Worm (Caenorhabditis elegans) whole organism, L2 larva: ENCODE results near the gene M153.5.

Experiments
- C34F6.9 ChIP-seq: fragments of 150-350 bp; optimal IDR thresholded peaks from 2 replicates; lab custom pipeline; 2014; ENCODE audit warnings: missing biosample characterization, missing genetic modification characterization
- F13H6.1 ChIP-seq: sonication (generic microtip); optimal IDR thresholded peaks from 2 replicates; lab custom pipeline; 2016; ENCODE audit warnings: missing genetic modification characterization, missing compliant biosample characterization
- Y55F3AM.14 ChIP-seq: fragments of 200-800 bp; sonication (Bioruptor generic); optimal IDR thresholded peaks from 2 replicates; lab custom pipeline; 2018; ENCODE audit warnings: mild to moderate bottlenecking, missing genetic modification characterization, missing compliant biosample characterization
- ZK546.5 ChIP-seq: sonication (generic microtip); optimal IDR thresholded peaks from 2 replicates; lab custom pipeline; 2017; ENCODE audit warnings: missing biosample characterization, missing genetic modification characterization
- ama-1 ChIP-seq: fragments of 150-350 bp; optimal IDR thresholded peaks from 2 replicates; lab custom pipeline; 2018; ENCODE audit warnings: inconsistent platforms
- blmp-1 ChIP-seq: sonication (generic microtip); optimal IDR thresholded peaks from 2 replicates; lab custom pipeline; 2017; ENCODE audit warnings: missing genetic modification characterization, mild to moderate bottlenecking, missing compliant biosample characterization, antibody characterized with exemption, moderate library complexity; ENCODE audit not compliant: insufficient read depth
- crh-2 ChIP-seq: sonication (generic microtip); optimal IDR thresholded peaks from 2 replicates; lab custom pipeline; 2017; ENCODE audit warnings: missing biosample characterization, missing genetic modification characterization
- dmd-4 ChIP-seq: sonication (generic microtip); optimal IDR thresholded peaks from 2 replicates; lab custom pipeline; 2017; ENCODE audit warnings: missing biosample characterization, missing genetic modification characterization
- egl-27 ChIP-seq: sonication (generic microtip); optimal IDR thresholded peaks from 3 replicates; lab custom pipeline; 2017; ENCODE audit warnings: missing biosample characterization, missing genetic modification reagents, missing genetic modification characterization
- elt-3 ChIP-seq: sonication (generic microtip); optimal IDR thresholded peaks from 2 replicates; lab custom pipeline; 2017; ENCODE audit warnings: missing biosample characterization, missing genetic modification characterization
- fos-1 ChIP-seq: fragments of 150-350 bp; optimal IDR thresholded peaks from 2 replicates; lab custom pipeline; 2014; ENCODE audit warnings: missing biosample characterization, missing genetic modification characterization
- gmeb-1 ChIP-seq: fragments of 150-350 bp; optimal IDR thresholded peaks from 2 replicates; lab custom pipeline; 2014; ENCODE audit warnings: missing biosample characterization, missing genetic modification characterization
- lin-11 ChIP-seq: fragments of 150-350 bp; sonication (generic microtip); optimal IDR thresholded peaks from 2 replicates; lab custom pipeline; 2014; ENCODE audit warnings: missing biosample characterization, missing genetic modification characterization, inconsistent platforms, mixed read lengths
- lin-13 ChIP-seq: fragments of 150-350 bp; optimal IDR thresholded peaks from 2 replicates; lab custom pipeline; 2014; ENCODE audit warnings: missing biosample characterization, missing genetic modification reagents, missing genetic modification characterization
- lsy-2 ChIP-seq, 2 experiments: fragments of 150-350 bp in 1 of 2; sonication (generic microtip) in 1 of 2; optimal IDR thresholded peaks; 2 replicates each; lab custom pipeline; 2014 to 2017; ENCODE audit warnings: missing biosample characterization in 2 of 2, missing genetic modification characterization in 2 of 2
- mab-5 ChIP-seq: fragments of 150-350 bp; optimal IDR thresholded peaks from 2 replicates; lab custom pipeline; 2014; ENCODE audit warnings: missing biosample characterization, missing genetic modification characterization
- mbf-1 ChIP-seq: sonication (generic microtip); optimal IDR thresholded peaks from 2 replicates; lab custom pipeline; 2017; ENCODE audit warnings: missing biosample characterization, missing genetic modification characterization
- nhr-10 ChIP-seq: sonication (generic microtip); optimal IDR thresholded peaks from 2 replicates; lab custom pipeline; 2017; ENCODE audit warnings: missing biosample characterization, missing genetic modification characterization
- nhr-11 ChIP-seq: fragments of 150-350 bp; optimal IDR thresholded peaks from 2 replicates; lab custom pipeline; 2014; ENCODE audit warnings: missing biosample characterization, missing genetic modification characterization
- nhr-12 ChIP-seq: fragments of 150-350 bp; optimal IDR thresholded peaks from 2 replicates; lab custom pipeline; 2014; ENCODE audit warnings: missing biosample characterization, missing genetic modification characterization
- nhr-129 ChIP-seq: fragments of 150-350 bp; optimal IDR thresholded peaks from 2 replicates; lab custom pipeline; 2014; ENCODE audit warnings: missing biosample characterization, missing genetic modification characterization
- nhr-21 ChIP-seq: fragments of 150-350 bp; optimal IDR thresholded peaks from 2 replicates; lab custom pipeline; 2014; ENCODE audit warnings: missing biosample characterization, missing genetic modification characterization
- nhr-237 ChIP-seq: fragments of 150-350 bp; optimal IDR thresholded peaks from 2 replicates; lab custom pipeline; 2014; ENCODE audit warnings: missing biosample characterization, missing genetic modification characterization
- nhr-6 ChIP-seq: fragments of 150-350 bp; optimal IDR thresholded peaks from 2 replicates; lab custom pipeline; 2014; ENCODE audit warnings: missing biosample characterization, missing genetic modification characterization
- nhr-77 ChIP-seq: fragments of 150-350 bp; optimal IDR thresholded peaks from 2 replicates; lab custom pipeline; 2014; ENCODE audit warnings: missing biosample characterization, missing genetic modification characterization
- sem-4 ChIP-seq: fragments of 150-350 bp; optimal IDR thresholded peaks from 2 replicates; lab custom pipeline; 2014; ENCODE audit warnings: missing biosample characterization, missing genetic modification reagents, missing genetic modification characterization
- sma-3 ChIP-seq: sonication (generic microtip); optimal IDR thresholded peaks from 2 replicates; lab custom pipeline; 2016; ENCODE audit warnings: missing genetic modification reagents, missing genetic modification characterization, missing compliant biosample characterization
- sma-9 ChIP-seq, 2 experiments: fragments of 150-350 bp in 1 of 2; sonication (generic microtip) in 1 of 2; optimal IDR thresholded peaks; 2 replicates each; lab custom pipeline; 2014 to 2016; ENCODE audit warnings: missing genetic modification characterization in 2 of 2, mild to moderate bottlenecking in 1 of 2, missing biosample characterization in 1 of 2, missing compliant biosample characterization in 1 of 2, missing genetic modification reagents in 1 of 2, moderate library complexity in 1 of 2
- snpc-4 ChIP-seq: fragments of 150-350 bp; optimal IDR thresholded peaks from 2 replicates; lab custom pipeline; 2014; ENCODE audit warnings: missing biosample characterization, missing genetic modification characterization
- unc-55 ChIP-seq: fragments of 150-350 bp; sonication (generic microtip); optimal IDR thresholded peaks from 3 replicates; lab custom pipeline; 2014; ENCODE audit warnings: missing biosample characterization, missing genetic modification reagents, missing genetic modification characterization
- unc-62 ChIP-seq: fragments of 150-350 bp; optimal IDR thresholded peaks from 2 replicates; lab custom pipeline; 2014; ENCODE audit warnings: missing biosample characterization, missing genetic modification reagents, missing genetic modification characterization
- zag-1 ChIP-seq: fragments of 150-350 bp; optimal IDR thresholded peaks from 2 replicates; lab custom pipeline; 2014; ENCODE audit warnings: missing biosample characterization, missing genetic modification characterization
- ztf-1 ChIP-seq: fragments of 200-800 bp; sonication (Bioruptor generic); conservative IDR thresholded peaks from 2 replicates; pipeline ENCODE4 v1.3.6; 2022; ENCODE audit warnings: missing genetic modification characterization, missing compliant biosample characterization
- ztf-11 ChIP-seq: sonication (generic microtip); optimal IDR thresholded peaks from 2 replicates; lab custom pipeline; 2017; ENCODE audit warnings: missing biosample characterization, missing genetic modification characterization

The M153.5 gene

ce11 chrX:12121285-12121684, 22.5 kb upstream of the M153.5 start, which contains the start of gene lgc-17:
lgc-17 (plus strand) TSS chrX:12121585.
- no peak for TF ChIP-seq nhr-21 (tag; lab: Kevin White, UChicago)
- no peak for TF ChIP-seq unc-55 (GFP tag; lab: Kevin White, UChicago)
- no peak for TF ChIP-seq gmeb-1 (tag; lab: Kevin White, UChicago)
- no peak for TF ChIP-seq sma-3
- no peak for TF ChIP-seq lsy-2 (tag; optimal IDR thresholded peaks at IDR 0.05; lab: Kevin White, UChicago)
- no peak for TF ChIP-seq fos-1 (tag; lab: Kevin White, UChicago)
- no peak for TF ChIP-seq zag-1
- TF ChIP-seq nhr-12 (tag; lab: Kevin White, UChicago) = no peak
- TF ChIP-seq sma-9 (GFP tag; optimal IDR thresholded peaks at IDR 0.05; lab: Kevin White, UChicago) = no peak
- no peak for TF ChIP-seq sma-9 (tag; optimal IDR thresholded peaks at IDR 0.05; lab: Kevin White, UChicago)
- no peak for TF ChIP-seq ztf-11
- no peak for TF ChIP-seq ama-1 (lab: Kevin White, UChicago)
- TF ChIP-seq C34F6.9 (tag; lab: Kevin White, UChicago) = no peak
- TF ChIP-seq nhr-11 (tag; lab: Kevin White, UChicago) = no peak
- TF ChIP-seq elt-3 (tag; lab: Kevin White, UChicago) = no peak
- no peak for TF ChIP-seq unc-62 (GFP tag; lab: Kevin White, UChicago)
- TF ChIP-seq nhr-6 (tag; lab: Kevin White, UChicago) = no peak
- TF ChIP-seq lin-13 (GFP tag; lab: Kevin White, UChicago) = no peak
- TF ChIP-seq blmp-1 (tag; lab: Kevin White, UChicago) = no peak
- TF ChIP-seq F13H6.1 (tag; lab: Kevin White, UChicago) = no peak
- TF ChIP-seq, all 48 proteins: peak for 0

- TF ChIP-seq nhr-6 (tag; lab: Kevin White, UChicago) (no peak), egl-27 (tag; lab: Kevin White, UChicago) (no peak), Y55F3AM.14 (GFP tag; lab: Kevin White, UChicago) (no peak), nhr-77 (tag; lab: Kevin White, UChicago) (no peak), unc-55 (GFP tag; lab: Kevin White, UChicago) (no peak), nhr-10 (tag; lab: Kevin White, UChicago) (no peak), ztf-11 (no peak), lin-13 (GFP tag; lab: Kevin White, UChicago) (no peak), snpc-4 (tag; lab: Kevin White, UChicago) (no peak)
Measured at ce11 chrX:12123152-12123551, 20.6 kb upstream of the M153.5 start, which contains the start of gene T01H10.11. T01H10.11 (plus strand) TSS chrX:12123452.

DNA sequence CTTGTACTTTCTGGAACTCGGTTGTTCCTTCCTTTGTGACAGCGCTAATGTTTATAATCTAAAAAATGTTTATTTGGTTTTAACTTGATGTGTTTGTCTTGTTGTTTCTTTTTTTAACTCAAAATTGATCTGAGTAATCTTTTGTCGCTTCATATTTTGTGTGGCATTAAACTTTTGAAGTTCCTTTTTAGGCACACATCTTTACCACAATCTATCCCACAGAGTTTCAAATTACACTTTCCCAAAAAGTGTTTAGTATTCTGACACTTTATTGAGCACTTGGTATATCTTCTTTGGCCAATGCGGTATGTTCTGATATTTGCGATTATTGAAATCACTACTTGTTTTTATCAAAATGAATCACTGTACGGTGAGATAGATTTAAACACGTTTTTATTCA, 18.5 kb upstream of the M153.5 start, which contains the start of gene lgc-18:
TSS of gene lgc-18 (plus strand) at position 301 of the 400 bp plus-strand sequence.
- TF ChIP-seq nhr-129 (tag; lab: Kevin White, UChicago) (no peak), nhr-10 (tag; lab: Kevin White, UChicago) (no peak), ama-1 (lab: Kevin White, UChicago) (no peak), mab-5 (tag; lab: Kevin White, UChicago) (no peak), nhr-12 (tag; lab: Kevin White, UChicago) (no peak), lin-11 (no peak), dmd-4 (tag; lab: Kevin White, UChicago) (no peak), nhr-6 (tag; lab: Kevin White, UChicago) (no peak), fos-1 (tag; lab: Kevin White, UChicago) (no peak), elt-3 (tag; lab: Kevin White, UChicago) (no peak), lsy-2 (tag; optimal IDR thresholded peaks at IDR 0.05; lab: Kevin White, UChicago) (no peak), ztf-1 (GFP tag; lab: Robert Waterston, UW) (no peak), sma-3 (no peak), crh-2 (tag; lab: Kevin White, UChicago) (no peak)

DNA sequence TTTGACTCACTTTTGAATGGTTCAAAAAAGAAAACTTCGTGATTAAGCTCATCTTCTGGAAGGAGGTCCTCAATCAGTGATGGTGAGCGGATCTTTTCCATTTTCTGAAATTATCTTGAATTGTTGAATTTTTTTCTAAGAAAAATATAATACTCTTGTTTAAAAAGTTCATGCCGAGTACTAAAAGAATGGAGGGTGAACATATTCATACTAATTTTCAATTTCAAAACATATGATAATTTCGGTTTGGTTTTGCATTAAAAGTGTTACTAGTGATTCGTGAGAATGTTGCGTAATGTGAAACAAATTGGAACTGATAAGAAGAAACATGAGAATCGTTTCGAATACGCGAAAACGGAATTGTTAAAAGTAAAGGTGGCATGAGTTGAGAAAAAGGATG, 2.7 kb upstream of the M153.5 start, which contains the start of gene lyst-1:
TSS of gene lyst-1 (minus strand) at position 101 of the 400 bp plus-strand sequence.
- TF ChIP-seq fos-1 (tag; lab: Kevin White, UChicago) = peak; percentile 14
- no peak for TF ChIP-seq sem-4 (tag; lab: Kevin White, UChicago)
- no peak for TF ChIP-seq nhr-21 (tag; lab: Kevin White, UChicago)
- no peak for TF ChIP-seq C34F6.9 (tag; lab: Kevin White, UChicago)
- no peak for TF ChIP-seq sma-3
- TF ChIP-seq, all 48 proteins: peak for 1

DNA sequence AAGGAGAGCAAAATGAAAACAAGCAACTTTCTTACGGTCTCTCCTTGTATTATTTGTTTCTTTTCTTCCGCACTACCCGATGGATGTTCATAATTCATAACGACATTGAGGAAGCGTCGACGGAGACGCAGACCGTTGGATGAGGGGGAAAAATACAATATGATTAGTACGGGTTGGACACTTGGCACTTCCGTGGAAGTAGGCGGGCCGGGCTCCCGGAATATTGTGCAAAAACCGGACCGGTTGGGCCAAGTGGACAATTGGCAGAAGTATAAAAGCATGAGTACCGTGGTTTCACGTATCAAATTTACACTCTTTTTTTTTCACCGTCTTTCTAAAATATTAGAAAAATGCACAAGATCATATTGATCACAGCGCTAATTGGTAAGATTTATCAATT, 1.2 kb upstream of the M153.5 start, which contains the start of gene M153.3:
TSS of gene M153.3 (plus strand) at position 301 of the 400 bp plus-strand sequence.
- TF ChIP-seq unc-55 (GFP tag; lab: Kevin White, UChicago) (no peak), ZK546.5 (tag; lab: Kevin White, UChicago) (no peak), snpc-4 (tag; lab: Kevin White, UChicago) (no peak), sma-3 (no peak), sem-4 (tag; lab: Kevin White, UChicago) (no peak), ztf-1 (GFP tag; lab: Robert Waterston, UW) (no peak), ama-1 (lab: Kevin White, UChicago) (no peak), F13H6.1 (tag; lab: Kevin White, UChicago) (no peak), mab-5 (tag; lab: Kevin White, UChicago) (no peak), ztf-11 (no peak), nhr-21 (tag; lab: Kevin White, UChicago) (no peak), nhr-237 (tag; lab: Kevin White, UChicago) (no peak), crh-2 (tag; lab: Kevin White, UChicago) (no peak), lin-13 (GFP tag; lab: Kevin White, UChicago) (no peak), mbf-1 (tag; lab: Kevin White, UChicago) (no peak), blmp-1 (tag; lab: Kevin White, UChicago) (no peak)
